Fruit fly (Drosophila melanogaster): Measurements from ENCODE around the gene CG8745.

Gene CG8745

DNA sequence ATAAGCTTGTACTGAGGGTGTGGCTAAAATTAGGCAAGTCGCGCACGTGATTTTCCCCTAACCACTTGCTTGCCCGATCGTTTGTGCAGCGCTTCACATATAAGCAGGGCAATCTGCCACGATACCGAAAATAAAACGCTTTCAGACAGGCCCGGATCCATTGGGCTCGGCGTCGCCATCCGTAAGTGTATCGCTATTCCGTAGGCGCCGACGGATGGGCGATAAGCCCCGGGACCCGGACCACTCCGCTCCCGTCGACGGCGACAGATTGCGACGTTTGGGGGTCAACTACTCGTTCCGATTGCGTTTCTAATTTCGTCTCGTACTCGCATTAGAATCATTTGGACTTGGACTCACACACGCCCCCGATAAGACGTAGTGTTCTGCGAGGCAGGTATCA, 4.3 kb downstream of the CG8745 start (continued):
- TF ChIP-seq Usf (GFP tag; optimal IDR thresholded peaks at IDR 0.05) (peak; percentile 64), CG6854 (GFP tag; optimal IDR thresholded peaks at IDR 0.05) (peak; percentile 52), CG8765 (GFP tag; IDR thresholded peaks at IDR 0.05) (no peak), Max (GFP tag; optimal IDR thresholded peaks at IDR 0.05) (no peak), hkb (optimal IDR thresholded peaks at IDR 0.05) (no peak), hkb (GFP tag; IDR thresholded peaks at IDR 0.05) (no peak), CG10147 (GFP tag; optimal IDR thresholded peaks at IDR 0.05) (no peak), CG6813 (GFP tag; optimal IDR thresholded peaks at IDR 0.05) (peak; percentile 35), CG7372 (GFP tag; IDR thresholded peaks at IDR 0.05) (peak; percentile 84), p53 (GFP tag; optimal IDR thresholded peaks at IDR 0.05) (peak; percentile 70), CG3163 (GFP tag; optimal IDR thresholded peaks at IDR 0.05) (peak; percentile 74), croc (GFP tag; conservative IDR thresholded peaks at IDR 0.05) (peak; percentile 67), CG17568 (GFP tag; optimal IDR thresholded peaks at IDR 0.05) (no peak), Hr78 (GFP tag; optimal IDR thresholded peaks at IDR 0.05) (peak in 1 of 2 experiments; percentile 75), bigmax (GFP tag; optimal IDR thresholded peaks at IDR 0.05) (no peak), lov (optimal IDR thresholded peaks at IDR 0.05) (no peak), lov (GFP tag; IDR thresholded peaks at IDR 0.05) (peak; percentile 88), CG6272 (GFP tag; IDR thresholded peaks at IDR 0.05) (no peak), gsb-n (tag; optimal IDR thresholded peaks at IDR 0.05) (peak; percentile 63), tll (GFP tag; optimal IDR thresholded peaks at IDR 0.05) (no peak), CG34376 (GFP tag; optimal IDR thresholded peaks at IDR 0.05) (peak; percentile 59), GATAe (GFP tag; conservative IDR thresholded peaks at IDR 0.05) (peak; percentile 93), tap (tag; optimal IDR thresholded peaks at IDR 0.05) (no peak), CG1832 (GFP tag; optimal IDR thresholded peaks at IDR 0.05) (peak; percentile 31), CG17385 (GFP tag; optimal IDR thresholded peaks at IDR 0.05) (peak; percentile 70), pan (optimal IDR thresholded peaks at IDR 0.05) (no peak), pan (GFP tag; optimal IDR thresholded peaks at IDR 0.05 in 1 of 2, IDR thresholded peaks at IDR 0.05 in 1 of 2) (peak in 1 of 2 experiments; percentile 80), ara (GFP tag; IDR thresholded peaks at IDR 0.05) (0 out of 2 replicates have a peak, but pooled peaks have one; percentile 31), Dek (tag; optimal IDR thresholded peaks at IDR 0.05) (peak; percentile 83), Nf-YB (GFP tag; optimal IDR thresholded peaks at IDR 0.05) (peak; percentile 16), grn (GFP tag; optimal IDR thresholded peaks at IDR 0.05) (peak; percentile 22), CG9609 (GFP tag; optimal IDR thresholded peaks at IDR 0.05) (peak; percentile 88), Lim3 (GFP tag; IDR thresholded peaks at IDR 0.05) (peak; percentile 73), CG10209 (GFP tag; optimal IDR thresholded peaks at IDR 0.05) (peak; percentile 85), Mad (GFP tag; optimal IDR thresholded peaks at IDR 0.05) (peak; percentile 85), ind (GFP tag; optimal IDR thresholded peaks at IDR 0.05) (peak; percentile 84), CG9932 (GFP tag; IDR thresholded peaks at IDR 0.05) (peak; percentile 97), CG13775 (GFP tag; optimal IDR thresholded peaks at IDR 0.05) (peak; percentile 44), danr (GFP tag; IDR thresholded peaks at IDR 0.05) (peak; percentile 83), CG7357 (GFP tag; IDR thresholded peaks at IDR 0.05) (peak; percentile 78; the same call in 2 of the 3 replicates), TFAM (GFP tag; optimal IDR thresholded peaks at IDR 0.05) (no peak), jigr1 (GFP tag; IDR thresholded peaks at IDR 0.05) (no peak), Dip3 (GFP tag; optimal IDR thresholded peaks at IDR 0.05) (peak; percentile 72), ab (GFP tag; optimal IDR thresholded peaks at IDR 0.05) (peak; percentile 91), CG17829 (tag; optimal IDR thresholded peaks at IDR 0.05) (peak; percentile 59), Doc2 (GFP tag; IDR thresholded peaks at IDR 0.05) (no peak; the same call in 1 of the 2 replicates), CG33557 (GFP tag; optimal IDR thresholded peaks at IDR 0.05) (peak; percentile 12), CG1529 (GFP tag; optimal IDR thresholded peaks at IDR 0.05) (peak; percentile 63), CG4282 (GFP tag; optimal IDR thresholded peaks at IDR 0.05) (peak; percentile 84), Scr (GFP tag; IDR thresholded peaks at IDR 0.05; ENCODE audit: partially characterized antibody) (peak; percentile 48), CG43689 (GFP tag; IDR thresholded peaks at IDR 0.05) (peak; percentile 83), CG6765 (GFP tag; optimal IDR thresholded peaks at IDR 0.05) (no peak)

All from whole organism, embryonic.